Worm (Caenorhabditis elegans): ENCODE results near the gene chhy-1.

- TF ChIP-seq ceh-90 (tag; optimal IDR thresholded peaks at IDR 0.05) (no peak), hlh-4 (tag; optimal IDR thresholded peaks at IDR 0.05) (no peak), lir-3 (tag; optimal IDR thresholded peaks at IDR 0.05; ENCODE audit: poor library complexity) (no peak), pag-3 (tag; optimal IDR thresholded peaks at IDR 0.05; ENCODE audit: borderline replicate concordance, insufficient read depth) (no peak), nhr-28 (tag; optimal IDR thresholded peaks at IDR 0.05) (no peak), egl-27 (tag; optimal IDR thresholded peaks at IDR 0.05) (no peak)
Observed at ce11 chrII:8625163-8625562, 7.7 kb upstream of the chhy-1 start, which contains the start of gene sptf-2.

Measured in whole organism, L1 larva.